Fruit fly (Drosophila melanogaster): ENCODE measurements around the gene ymp.

Gene ymp

DNA sequence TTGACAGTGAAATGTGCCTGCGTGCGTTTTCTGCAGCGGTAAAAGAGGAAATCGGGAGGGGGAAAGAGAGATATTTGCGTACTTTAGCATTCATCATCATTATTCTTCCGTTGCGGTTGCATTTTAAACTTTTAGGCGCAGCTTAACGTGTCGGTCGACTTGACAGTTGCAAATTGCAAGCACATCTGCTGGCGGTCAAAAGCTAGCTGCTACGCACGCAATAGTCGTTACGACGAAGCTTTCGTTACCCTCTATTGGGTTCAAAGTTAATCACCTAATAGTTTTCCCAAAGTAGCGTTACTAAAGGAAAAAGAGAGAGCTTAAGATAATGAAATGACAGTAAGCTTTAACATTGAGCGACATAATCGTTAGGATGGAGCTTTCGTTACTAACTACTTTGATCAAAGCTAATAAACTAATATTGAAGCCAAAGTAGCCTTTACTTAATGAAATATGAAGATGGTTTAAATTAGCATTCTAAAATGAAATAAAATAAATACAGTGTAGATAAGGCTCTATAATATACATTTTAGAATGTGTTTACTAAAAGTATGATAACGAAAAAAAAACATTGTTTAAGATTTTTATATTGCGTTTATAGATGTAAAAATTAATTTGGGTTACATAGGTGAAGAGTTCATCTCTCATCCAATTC is 43.3 kb upstream of the ymp start (continued):
- TF ChIP-seq seq (GFP tag; IDR thresholded peaks at IDR 0.05) = no peak
- no peak for TF ChIP-seq pum (GFP tag; optimal IDR thresholded peaks at IDR 0.05)
- TF ChIP-seq unpg (GFP tag; optimal IDR thresholded peaks at IDR 0.05) = no peak
- TF ChIP-seq Bgb (GFP tag; IDR thresholded peaks at IDR 0.05; ENCODE audit: partially characterized antibody) = peak; percentile 38; the same call in 1 of the 2 replicates
- no peak for TF ChIP-seq prd (optimal IDR thresholded peaks at IDR 0.05)
- no peak for TF ChIP-seq prd (GFP tag; IDR thresholded peaks at IDR 0.05)
- no peak for TF ChIP-seq pan (optimal IDR thresholded peaks at IDR 0.05)
- TF ChIP-seq pan (GFP tag; optimal IDR thresholded peaks at IDR 0.05 in 1 of 2, IDR thresholded peaks at IDR 0.05 in 1 of 2) = no peak
- TF ChIP-seq ato (GFP tag; IDR thresholded peaks at IDR 0.05; ENCODE audit: partially characterized antibody) = peak; percentile 33; the same call in 1 of the 2 replicates
- no peak for TF ChIP-seq ap (GFP tag; IDR thresholded peaks at IDR 0.05)
- TF ChIP-seq CG9437 (GFP tag; optimal IDR thresholded peaks at IDR 0.05) = peak; percentile 77
- no peak for TF ChIP-seq CG17568 (GFP tag; optimal IDR thresholded peaks at IDR 0.05)
- TF ChIP-seq Usf (GFP tag; optimal IDR thresholded peaks at IDR 0.05) = no peak
- peak; percentile 36; the same call in 1 of the 2 replicates for TF ChIP-seq E2f2 (GFP tag; IDR thresholded peaks at IDR 0.05)
- TF ChIP-seq amos (GFP tag; IDR thresholded peaks at IDR 0.05; ENCODE audit: partially characterized antibody) = peak; percentile 41; the same call in 1 of the 2 replicates
- no peak for TF ChIP-seq Atf3 (GFP tag; optimal IDR thresholded peaks at IDR 0.05)
- TF ChIP-seq CG6272 (GFP tag; IDR thresholded peaks at IDR 0.05) = no peak
- no peak for TF ChIP-seq PHDP (tag; optimal IDR thresholded peaks at IDR 0.05)
- peak; percentile 17 for TF ChIP-seq CG15514 (GFP tag; optimal IDR thresholded peaks at IDR 0.05)
- TF ChIP-seq hkb (optimal IDR thresholded peaks at IDR 0.05) = no peak
- no peak for TF ChIP-seq hkb (GFP tag; IDR thresholded peaks at IDR 0.05)
- TF ChIP-seq CG6689 (GFP tag; IDR thresholded peaks at IDR 0.05) = no peak
- no peak for TF ChIP-seq ttk (GFP tag; IDR thresholded peaks at IDR 0.05)
- TF ChIP-seq Oaz (GFP tag; IDR thresholded peaks at IDR 0.05) = no peak
- TF ChIP-seq CG6854 (GFP tag; optimal IDR thresholded peaks at IDR 0.05) = no peak
- peak; percentile 61 for TF ChIP-seq Abd-B (GFP tag; optimal IDR thresholded peaks at IDR 0.05)
- no peak for TF ChIP-seq BEAF-32 (GFP tag; optimal IDR thresholded peaks at IDR 0.05)
- no peak for TF ChIP-seq CG7556 (GFP tag; optimal IDR thresholded peaks at IDR 0.05)
- no peak for TF ChIP-seq Camta (GFP tag; optimal IDR thresholded peaks at IDR 0.05)
- TF ChIP-seq wek (GFP tag; optimal IDR thresholded peaks at IDR 0.05) = no peak
- no peak for TF ChIP-seq tio (GFP tag; optimal IDR thresholded peaks at IDR 0.05)
- TF ChIP-seq CG13894 (tag; optimal IDR thresholded peaks at IDR 0.05) = peak; percentile 74
- no peak for TF ChIP-seq CG17912 (GFP tag; optimal IDR thresholded peaks at IDR 0.05)
- no peak for TF ChIP-seq fd96Cb (tag; optimal IDR thresholded peaks at IDR 0.05)
- no peak for TF ChIP-seq Dll (GFP tag; IDR thresholded peaks at IDR 0.05; ENCODE audit: partially characterized antibody)
- TF ChIP-seq CG10431 (GFP tag; optimal IDR thresholded peaks at IDR 0.05) = no peak
- peak; percentile 49; the same call in 1 of the 2 replicates for TF ChIP-seq CG13287 (GFP tag; IDR thresholded peaks at IDR 0.05; ENCODE audit: partially characterized antibody)
- no peak for TF ChIP-seq hth (optimal IDR thresholded peaks at IDR 0.05)
- TF ChIP-seq Pdp1 (GFP tag; optimal IDR thresholded peaks at IDR 0.05) = peak in 1 of 2 experiments; percentile 71
- peak; percentile 90 for TF ChIP-seq Myb (GFP tag; optimal IDR thresholded peaks at IDR 0.05)
- no peak for TF ChIP-seq CG31224 (GFP tag; IDR thresholded peaks at IDR 0.05)
- TF ChIP-seq HmgZ (tag; optimal IDR thresholded peaks at IDR 0.05) = peak; percentile 68
- no peak for TF ChIP-seq CG31388 (GFP tag; optimal IDR thresholded peaks at IDR 0.05)
- peak; percentile 71 for TF ChIP-seq CTCF (GFP tag; optimal IDR thresholded peaks at IDR 0.05)
- no peak for TF ChIP-seq z (GFP tag; IDR thresholded peaks at IDR 0.05)
- TF ChIP-seq ro (GFP tag; IDR thresholded peaks at IDR 0.05) = no peak
- no peak for TF ChIP-seq sens-2 (GFP tag; IDR thresholded peaks at IDR 0.05)
- no peak for TF ChIP-seq ewg (GFP tag; optimal IDR thresholded peaks at IDR 0.05)
- peak; percentile 22 for TF ChIP-seq BtbVII (GFP tag; optimal IDR thresholded peaks at IDR 0.05)
- TF ChIP-seq CG6791 (GFP tag; IDR thresholded peaks at IDR 0.05; ENCODE audit: partially characterized antibody) = peak; percentile 66
- no peak for TF ChIP-seq chif (GFP tag; optimal IDR thresholded peaks at IDR 0.05)

All from whole organism, embryonic.